Worm (Caenorhabditis elegans) whole organism, L4 larva: ENCODE measurements around the gene glt-4.

Experiments used
- Y48G9A.11 ChIP-seq: fragments of 200-800 bp; sonication (Bioruptor generic); IDR thresholded peaks from 2 replicates; pipeline ENCODE4 v1.3.6; 2022; ENCODE audit warnings: missing genetic modification reagents, missing genetic modification characterization, missing compliant biosample characterization
- egl-27 ChIP-seq: sonication (generic microtip); optimal IDR thresholded peaks from 3 replicates; lab custom pipeline; 2017; ENCODE audit warnings: missing biosample characterization, missing genetic modification reagents, missing genetic modification characterization
- hlh-11 ChIP-seq: fragments of 200-800 bp; sonication (Bioruptor generic); optimal IDR thresholded peaks from 2 replicates; lab custom pipeline; 2018; ENCODE audit warnings: mild to moderate bottlenecking, missing genetic modification characterization, missing compliant biosample characterization
- madf-9 ChIP-seq: fragments of 200-800 bp; sonication (Bioruptor generic); conservative IDR thresholded peaks from 2 replicates; pipeline ENCODE4 v1.3.6; 2022; ENCODE audit warnings: missing genetic modification reagents, missing genetic modification characterization, missing compliant biosample characterization
- mdl-1 ChIP-seq, 2 experiments: fragments of 150-350 bp in 1 of 2; sonication (generic microtip) in 1 of 2; optimal IDR thresholded peaks; 2 replicates each; lab custom pipeline; 2014 to 2017; ENCODE audit warnings: missing biosample characterization in 2 of 2, missing genetic modification characterization in 2 of 2
- nhr-25 ChIP-seq: sonication (generic microtip); optimal IDR thresholded peaks from 2 replicates; lab custom pipeline; 2017; ENCODE audit warnings: missing genetic modification characterization, mild to moderate bottlenecking, missing compliant biosample characterization, antibody characterized with exemption, moderate library complexity, borderline replicate concordance; ENCODE audit not compliant: insufficient read depth
- nhr-76 ChIP-seq: fragments of 150-350 bp; optimal IDR thresholded peaks from 2 replicates; lab custom pipeline; 2014; ENCODE audit warnings: missing biosample characterization, missing genetic modification characterization
- nhr-77 ChIP-seq: fragments of 150-350 bp; optimal IDR thresholded peaks from 2 replicates; lab custom pipeline; 2014; ENCODE audit warnings: missing biosample characterization, missing genetic modification characterization
- spr-1 ChIP-seq: sonication (generic microtip); optimal IDR thresholded peaks from 2 replicates; lab custom pipeline; 2016; ENCODE audit warnings: mild to moderate bottlenecking, missing genetic modification characterization, missing compliant biosample characterization
- zip-2 ChIP-seq: fragments of 150-350 bp; optimal IDR thresholded peaks from 2 replicates; lab custom pipeline; 2014; ENCODE audit warnings: missing biosample characterization, missing genetic modification characterization
- ztf-11 ChIP-seq: fragments of 150-350 bp; optimal IDR thresholded peaks from 2 replicates; lab custom pipeline; 2014; ENCODE audit warnings: missing biosample characterization, missing genetic modification characterization

ce11 chrX:6369717-6370116 is 33.5 kb upstream of the glt-4 start, which contains the start of gene C03B1.2:
- no peak for TF ChIP-seq hlh-11
- no peak for TF ChIP-seq Y48G9A.11 (GFP tag; lab: Robert Waterston, UW)
- no peak for TF ChIP-seq spr-1 (tag; lab: Kevin White, UChicago)
- no peak for TF ChIP-seq nhr-76 (tag; lab: Kevin White, UChicago)
- TF ChIP-seq ztf-11: no peak
- no peak for TF ChIP-seq nhr-25 (tag; lab: Kevin White, UChicago)
- TF ChIP-seq egl-27 (tag; lab: Kevin White, UChicago): no peak
- no peak for TF ChIP-seq zip-2
- TF ChIP-seq madf-9: no peak
- no peak for TF ChIP-seq mdl-1 (tag; optimal IDR thresholded peaks at IDR 0.05; lab: Kevin White, UChicago)
- TF ChIP-seq nhr-77: no peak
